Fruit fly (Drosophila melanogaster): ENCODE data around the gene dikar.

- no peak for TF ChIP-seq CG12605 (GFP tag; IDR thresholded peaks at IDR 0.05)
- TF ChIP-seq CG8159 (tag; optimal IDR thresholded peaks at IDR 0.05) = no peak
- TF ChIP-seq CG14655 (GFP tag; optimal IDR thresholded peaks at IDR 0.05) = no peak
- no peak for TF ChIP-seq EcR (GFP tag; optimal IDR thresholded peaks at IDR 0.05)
- no peak for TF ChIP-seq CG32121 (GFP tag; IDR thresholded peaks at IDR 0.05)
- TF ChIP-seq Pif1B (GFP tag; optimal IDR thresholded peaks at IDR 0.05) = no peak
Measured at dm6 chr3L:6752278-6753096, 9.5 kb upstream of the dikar start, which contains the start of the genes velo and Sbds.

Measured in whole organism, pupa.